Fruit fly (Drosophila melanogaster): Measurements from ENCODE around the gene CG11694.

DNA sequence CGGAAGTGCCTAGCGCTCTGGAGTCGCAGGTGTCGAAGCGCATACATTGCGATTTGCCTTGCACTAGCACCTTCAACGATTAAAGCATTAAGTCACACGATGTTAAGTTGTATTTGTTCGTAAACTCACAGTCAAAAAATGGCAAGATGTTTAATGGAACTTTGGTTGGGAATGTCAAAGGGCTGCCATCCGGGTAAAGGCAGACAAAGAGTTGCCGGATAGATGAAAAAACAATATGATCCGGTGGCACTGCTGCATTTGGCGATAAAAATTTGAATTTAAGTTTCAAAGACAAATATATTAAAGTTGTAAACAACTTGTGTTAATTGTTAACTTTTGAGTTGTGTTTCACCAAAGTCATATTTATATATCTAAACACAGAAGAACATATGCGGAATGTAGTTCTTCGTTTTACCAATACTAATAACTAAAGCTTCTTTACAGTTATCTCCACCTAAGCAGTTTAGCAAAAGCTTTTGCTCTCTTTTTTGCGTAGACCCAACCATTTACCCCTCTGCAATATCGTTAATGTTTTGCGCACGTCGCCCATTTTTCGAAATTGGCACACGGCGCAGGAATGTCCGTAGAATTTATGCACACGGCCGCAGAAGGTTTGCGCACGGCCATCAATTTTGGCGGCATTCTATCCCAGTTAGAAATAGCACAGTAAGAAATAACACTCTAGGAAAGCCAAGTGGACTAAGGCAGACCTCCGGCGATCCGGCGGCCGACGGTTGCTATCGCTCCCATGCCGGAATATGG is 4.6 kb upstream of the CG11694 start, which contains the start of gene Coq2:
- no peak for TF ChIP-seq psq (optimal IDR thresholded peaks at IDR 0.05)
- TF ChIP-seq insv (optimal IDR thresholded peaks at IDR 0.05) = no peak
- no peak for TF ChIP-seq h (optimal IDR thresholded peaks at IDR 0.05)
- no peak for TF ChIP-seq Sin3A (optimal IDR thresholded peaks at IDR 0.05)
- TF ChIP-seq Myc (optimal IDR thresholded peaks at IDR 0.05) = no peak
- no peak for TF ChIP-seq ttk (optimal IDR thresholded peaks at IDR 0.05)

All from Kc167 (cell line).